Worm (Caenorhabditis elegans): ENCODE results near the gene T22C8.1.
A peak's percentile ranks its signal among the peaks of the same experiment; 100 is the strongest.

T22C8.1 gene

DNA sequence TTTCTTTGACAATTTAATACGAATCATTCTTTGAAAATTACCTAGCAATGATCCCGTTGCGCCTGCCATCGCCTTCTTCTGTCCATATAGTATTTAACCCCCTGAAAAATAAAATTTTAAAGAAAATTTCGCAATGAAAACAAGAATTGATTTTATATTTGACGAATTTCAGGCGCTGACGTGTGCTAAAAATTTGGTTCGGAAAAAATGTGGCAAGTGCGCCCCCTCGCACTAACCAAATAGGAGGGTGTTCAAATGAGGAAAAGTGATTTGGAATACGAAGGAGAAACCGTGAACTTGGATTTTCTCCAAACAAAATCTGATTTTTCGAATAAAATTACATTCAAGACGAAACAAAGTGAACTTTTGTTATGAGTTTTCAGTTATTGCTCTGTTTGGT is 46.5 kb upstream of the T22C8.1 start, which contains the start of gene stc-1 (continued):
- TF ChIP-seq lin-39 (tag; optimal IDR thresholded peaks at IDR 0.05) (no peak), madf-9 (GFP tag; conservative IDR thresholded peaks at IDR 0.05) (no peak), spr-1 (tag; optimal IDR thresholded peaks at IDR 0.05) (no peak), pqm-1 (tag; optimal IDR thresholded peaks at IDR 0.05) (peak; percentile 20), F49E8.2 (tag; optimal IDR thresholded peaks at IDR 0.05; ENCODE audit: borderline replicate concordance) (no peak), dmd-6 (GFP tag; IDR thresholded peaks at IDR 0.05) (no peak), Y5F2A.4 (GFP tag; optimal IDR thresholded peaks at IDR 0.05) (no peak), unc-39 (tag; optimal IDR thresholded peaks at IDR 0.05) (no peak), unc-62 (GFP tag; optimal IDR thresholded peaks at IDR 0.05 in 1 of 2) (no peak), unc-62 (tag; optimal IDR thresholded peaks at IDR 0.05) (no peak), dpl-1 (GFP tag; optimal IDR thresholded peaks at IDR 0.05) (peak; percentile 70), nhr-111 (GFP tag; optimal IDR thresholded peaks at IDR 0.05) (no peak), nhr-41 (GFP tag; IDR thresholded peaks at IDR 0.05) (no peak), ceh-20 (GFP tag; IDR thresholded peaks at IDR 0.05) (no peak), nhr-28 (tag; optimal IDR thresholded peaks at IDR 0.05) (peak; percentile 39), mdl-1 (tag; optimal IDR thresholded peaks at IDR 0.05) (no peak), dmd-9 (GFP tag; IDR thresholded peaks at IDR 0.05) (no peak), Y75B8A.6 (GFP tag; IDR thresholded peaks at IDR 0.05) (no peak), dmd-8 (GFP tag; IDR thresholded peaks at IDR 0.05) (no peak), rbr-2 (tag; optimal IDR thresholded peaks at IDR 0.05) (no peak)

DNA sequence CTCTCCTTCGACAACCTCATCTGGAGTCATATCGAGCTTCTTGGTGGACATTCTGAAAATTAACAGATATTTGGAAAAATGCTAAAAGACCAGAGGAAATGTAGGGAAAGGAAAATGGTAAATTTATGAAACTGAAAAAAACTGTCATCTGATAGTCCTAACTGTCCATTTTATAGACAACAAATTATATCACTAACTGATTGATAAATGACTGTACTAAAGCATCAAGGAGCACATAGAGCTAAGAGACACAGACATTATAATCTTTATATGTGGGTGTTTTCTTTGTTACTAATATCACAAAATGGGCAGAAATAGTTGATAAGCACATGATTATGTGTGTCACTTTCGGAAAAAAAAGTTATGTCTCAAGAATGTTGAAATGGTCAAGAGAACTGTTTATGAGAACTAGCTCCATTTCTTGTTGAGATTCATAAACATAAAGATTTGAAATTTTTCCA is 45.7 kb upstream of the T22C8.1 start, which contains the start of gene F54C9.3:
Gene F54C9.3 (minus strand): TSS at position 51 of the 461 bp plus-strand sequence.
- TF ChIP-seq nhr-102 (tag; optimal IDR thresholded peaks at IDR 0.05) (peak; percentile 3), jun-1 (tag; optimal IDR thresholded peaks at IDR 0.05) (peak; percentile 67), lin-38 (GFP tag; IDR thresholded peaks at IDR 0.05) (peak; percentile 16), tra-1 (GFP tag; IDR thresholded peaks at IDR 0.05) (peak; percentile 75; the same call in 1 of the 2 replicates), pqm-1 (tag; optimal IDR thresholded peaks at IDR 0.05) (peak; percentile 91), snpc-1.2 (GFP tag; IDR thresholded peaks at IDR 0.05) (no peak), php-3 (GFP tag; IDR thresholded peaks at IDR 0.05) (peak; percentile 99), dve-1 (tag; optimal IDR thresholded peaks at IDR 0.05; ENCODE audit: insufficient read depth) (peak; percentile 92), unc-130 (GFP tag; optimal IDR thresholded peaks at IDR 0.05) (no peak), lin-1 (GFP tag; IDR thresholded peaks at IDR 0.05) (peak; percentile 62), ama-1 (optimal IDR thresholded peaks at IDR 0.05) (peak; percentile 25), duxl-1 (tag; optimal IDR thresholded peaks at IDR 0.05; ENCODE audit: poor library complexity) (no peak), nhr-28 (tag; optimal IDR thresholded peaks at IDR 0.05) (peak; percentile 95), lin-15B (tag; optimal IDR thresholded peaks at IDR 0.05) (no peak), lin-29 (GFP tag; IDR thresholded peaks at IDR 0.05) (no peak), spr-1 (tag; optimal IDR thresholded peaks at IDR 0.05) (no peak), Y105C5A.15 (GFP tag; IDR thresholded peaks at IDR 0.05) (no peak), ceh-20 (GFP tag; IDR thresholded peaks at IDR 0.05) (peak; percentile 96), mep-1 (tag; optimal IDR thresholded peaks at IDR 0.05) (peak; percentile 68), nhr-77 (tag; optimal IDR thresholded peaks at IDR 0.05) (peak; percentile 93), ceh-28 (tag; optimal IDR thresholded peaks at IDR 0.05) (no peak), egl-43 (GFP tag; IDR thresholded peaks at IDR 0.05) (no peak), spr-3 (GFP tag; optimal IDR thresholded peaks at IDR 0.05) (no peak), aha-1 (tag) (no peak), ztf-7 (tag; optimal IDR thresholded peaks at IDR 0.05) (no peak), daf-16 (GFP tag; optimal IDR thresholded peaks at IDR 0.05) (peak in 1 of 2 experiments; percentile 14), daf-16 (tag; optimal IDR thresholded peaks at IDR 0.05) (peak; percentile 84), dmd-9 (GFP tag; IDR thresholded peaks at IDR 0.05) (no peak), nhr-48 (tag; optimal IDR thresholded peaks at IDR 0.05) (peak; percentile 30), hlh-11 (tag; optimal IDR thresholded peaks at IDR 0.05) (peak; percentile 82), F10B5.3 (tag; optimal IDR thresholded peaks at IDR 0.05) (no peak), arid-1 (GFP tag; conservative IDR thresholded peaks at IDR 0.05) (no peak), lsy-2 (tag; optimal IDR thresholded peaks at IDR 0.05) (peak in 1 of 2 experiments; percentile 35), T20F7.1 (GFP tag; optimal IDR thresholded peaks at IDR 0.05) (peak; percentile 48), hlh-30 (tag; optimal IDR thresholded peaks at IDR 0.05; ENCODE audit: insufficient read depth) (peak; percentile 50), dmd-6 (GFP tag; IDR thresholded peaks at IDR 0.05) (peak; percentile 92), F37D6.2 (tag; optimal IDR thresholded peaks at IDR 0.05) (no peak)

Measured in whole organism, L4 larva.